Worm (Caenorhabditis elegans) whole organism, mixed stage, embryonic: ENCODE results near the gene fbxb-39.

Experiments used
- elt-3 ChIP-seq: fragments of 150-350 bp; optimal IDR thresholded peaks from 2 replicates; lab custom pipeline; 2014; ENCODE audit warnings: missing biosample characterization, missing genetic modification characterization
- hlh-1 ChIP-seq: fragments of 150-350 bp; optimal IDR thresholded peaks from 2 replicates; lab custom pipeline; 2014; ENCODE audit warnings: missing biosample characterization, missing genetic modification reagents, missing genetic modification characterization
- lin-13 ChIP-seq: fragments of 150-350 bp; optimal IDR thresholded peaks from 2 replicates; lab custom pipeline; 2014; ENCODE audit warnings: missing biosample characterization, missing genetic modification characterization
- lsy-2 ChIP-seq: fragments of 150-350 bp; optimal IDR thresholded peaks from 2 replicates; lab custom pipeline; 2014; ENCODE audit warnings: missing biosample characterization, missing genetic modification characterization
- mep-1 ChIP-seq: fragments of 150-350 bp; optimal IDR thresholded peaks from 2 replicates; lab custom pipeline; 2017; ENCODE audit warnings: missing biosample characterization, missing genetic modification reagents, missing genetic modification characterization, inconsistent platforms
- nhr-12 ChIP-seq: fragments of 150-350 bp; optimal IDR thresholded peaks from 2 replicates; lab custom pipeline; 2014; ENCODE audit warnings: missing biosample characterization, missing genetic modification characterization
- nhr-76 ChIP-seq: sonication (generic microtip); optimal IDR thresholded peaks from 2 replicates; lab custom pipeline; 2017; ENCODE audit warnings: missing biosample characterization, missing genetic modification characterization
- pha-4 ChIP-seq: fragments of 150-350 bp; optimal IDR thresholded peaks from 2 replicates; lab custom pipeline; 2018; ENCODE audit warnings: missing biosample characterization, missing genetic modification reagents, missing genetic modification characterization
- sptf-1 ChIP-seq: sonication (generic microtip); optimal IDR thresholded peaks from 2 replicates; lab custom pipeline; 2017; ENCODE audit warnings: mild to moderate bottlenecking, missing genetic modification characterization, moderate library complexity, missing compliant biosample characterization
- unc-62 ChIP-seq: fragments of 150-350 bp; optimal IDR thresholded peaks from 2 replicates; lab custom pipeline; 2014; ENCODE audit warnings: missing biosample characterization, missing genetic modification reagents, missing genetic modification characterization

DNA sequence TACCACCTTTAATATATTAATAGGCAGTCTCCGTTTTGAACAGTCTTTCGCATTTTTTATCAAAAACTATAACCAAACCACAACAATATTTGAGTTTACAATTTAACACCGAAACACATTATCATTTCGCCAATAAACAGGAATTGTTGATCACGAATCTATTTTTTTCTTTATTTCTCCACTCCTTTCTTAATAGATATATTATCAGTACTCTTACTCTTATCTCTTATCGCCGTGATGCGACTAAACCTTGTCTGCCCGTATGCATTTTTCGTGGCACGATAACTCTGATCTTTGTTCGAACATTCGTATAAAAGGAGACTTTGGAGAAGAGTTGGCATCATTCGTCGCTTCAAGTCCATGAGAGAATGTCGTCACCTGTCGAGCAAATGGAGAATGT lies 16.5 kb upstream of the fbxb-39 start:
- no peak for TF ChIP-seq pha-4 (tag; lab: Kevin White, UChicago)
- no peak for TF ChIP-seq nhr-76
- TF ChIP-seq unc-62 (GFP tag; lab: Kevin White, UChicago): no peak
- TF ChIP-seq nhr-12 (tag; lab: Kevin White, UChicago): no peak
- TF ChIP-seq lsy-2: no peak
- no peak for TF ChIP-seq mep-1
- no peak for TF ChIP-seq sptf-1 (tag; lab: Kevin White, UChicago)
- no peak for TF ChIP-seq hlh-1 (tag; lab: Kevin White, UChicago)
- TF ChIP-seq elt-3 (tag; lab: Kevin White, UChicago): no peak
- TF ChIP-seq lin-13 (tag; lab: Kevin White, UChicago): no peak
